Worm (Caenorhabditis elegans): ENCODE results near the gene gcy-23.

- no peak for TF ChIP-seq sdz-38 (tag; optimal IDR thresholded peaks at IDR 0.05)
- TF ChIP-seq die-1 (tag; optimal IDR thresholded peaks at IDR 0.05) = no peak
- no peak for TF ChIP-seq ztf-22 (GFP tag; optimal IDR thresholded peaks at IDR 0.05)
- TF ChIP-seq Y95B8A.8 (GFP tag; IDR thresholded peaks at IDR 0.05) = peak; percentile 26; the same call in 1 of the 2 replicates
Observed at ce11 chrIV:3338676-3339075, 49.5 kb upstream of the gcy-23 start, which contains the start of gene hrpa-1.

Measured in whole organism, young adult.